Fruit fly (Drosophila melanogaster): ENCODE measurements around the gene HisRS.

The HisRS gene

dm6 chrX:18494165-18494740 lies 21.0 kb upstream of the HisRS start, which contains the start of gene CG15043 (continued):
- TF ChIP-seq zen2 (GFP tag; IDR thresholded peaks at IDR 0.05; ENCODE audit: partially characterized antibody) (no peak), CG2678 (tag; optimal IDR thresholded peaks at IDR 0.05) (peak; percentile 66), CG10431 (GFP tag; optimal IDR thresholded peaks at IDR 0.05) (no peak), nerfin-1 (tag; optimal IDR thresholded peaks at IDR 0.05) (no peak), crol (GFP tag; IDR thresholded peaks at IDR 0.05) (peak; percentile 41; the same call in 1 of the 2 replicates), emc (GFP tag; optimal IDR thresholded peaks at IDR 0.05) (no peak), CG11560 (tag; IDR thresholded peaks at IDR 0.05) (0 out of 3 replicates have a peak, but pooled peaks have one; percentile 10), Poxn (GFP tag; IDR thresholded peaks at IDR 0.05) (no peak), Mrtf (GFP tag; IDR thresholded peaks at IDR 0.05) (0 out of 3 replicates have a peak, but pooled peaks have one; percentile 33), Antp (GFP tag; optimal IDR thresholded peaks at IDR 0.05) (peak; percentile 50), zfh1 (GFP tag; IDR thresholded peaks at IDR 0.05) (peak; percentile 49; the same call in 2 of the 3 replicates), vvl (GFP tag; IDR thresholded peaks at IDR 0.05) (0 out of 2 replicates have a peak, but pooled peaks have one; percentile 9), dm (GFP tag; optimal IDR thresholded peaks at IDR 0.05) (no peak), CHES-1-like (GFP tag; optimal IDR thresholded peaks at IDR 0.05) (no peak), pros (GFP tag; optimal IDR thresholded peaks at IDR 0.05) (no peak), sd (tag; optimal IDR thresholded peaks at IDR 0.05) (no peak), CG9215 (GFP tag; IDR thresholded peaks at IDR 0.05) (peak; percentile 60; the same call in 1 of the 2 replicates), CG13894 (tag; optimal IDR thresholded peaks at IDR 0.05) (peak; percentile 2), Sry-δ (GFP tag; optimal IDR thresholded peaks at IDR 0.05) (peak; percentile 16), CG15073 (GFP tag; optimal IDR thresholded peaks at IDR 0.05) (no peak), pan (optimal IDR thresholded peaks at IDR 0.05) (no peak), pan (GFP tag; optimal IDR thresholded peaks at IDR 0.05 in 1 of 2, IDR thresholded peaks at IDR 0.05 in 1 of 2) (peak in 1 of 2 experiments; percentile 60), Fer1 (GFP tag; optimal IDR thresholded peaks at IDR 0.05) (peak; percentile 41), gfzf (GFP tag; optimal IDR thresholded peaks at IDR 0.05) (no peak), Meics (GFP tag; optimal IDR thresholded peaks at IDR 0.05) (peak; percentile 71), CG31388 (GFP tag; optimal IDR thresholded peaks at IDR 0.05) (no peak), ranshi (GFP tag; IDR thresholded peaks at IDR 0.05) (peak; percentile 72), Eip74EF (GFP tag; optimal IDR thresholded peaks at IDR 0.05) (no peak), row (GFP tag; IDR thresholded peaks at IDR 0.05) (peak; percentile 70), ap (GFP tag; IDR thresholded peaks at IDR 0.05) (0 out of 2 replicates have a peak, but pooled peaks have one; percentile 27), CG14441 (GFP tag; IDR thresholded peaks at IDR 0.05) (peak; percentile 62), toy (GFP tag; IDR thresholded peaks at IDR 0.05) (no peak), pb (GFP tag; optimal IDR thresholded peaks at IDR 0.05) (no peak), klu (GFP tag; IDR thresholded peaks at IDR 0.05) (0 out of 2 replicates have a peak, but pooled peaks have one; percentile 14), Atf6 (GFP tag; IDR thresholded peaks at IDR 0.05) (peak; percentile 49; the same call in 1 of the 2 replicates), al (GFP tag; IDR thresholded peaks at IDR 0.05) (peak; percentile 41; the same call in 1 of the 2 replicates), grau (tag; optimal IDR thresholded peaks at IDR 0.05) (peak; percentile 23), btn (GFP tag; optimal IDR thresholded peaks at IDR 0.05) (no peak), Myb (GFP tag; optimal IDR thresholded peaks at IDR 0.05) (peak; percentile 29), CG34376 (GFP tag; optimal IDR thresholded peaks at IDR 0.05) (no peak), CG4360 (GFP tag; IDR thresholded peaks at IDR 0.05) (no peak), bcd (GFP tag; optimal IDR thresholded peaks at IDR 0.05) (peak; percentile 44), lbe (GFP tag; optimal IDR thresholded peaks at IDR 0.05) (peak; percentile 24), CG2199 (GFP tag; IDR thresholded peaks at IDR 0.05) (no peak), Aef1 (GFP tag; IDR thresholded peaks at IDR 0.05) (peak; percentile 48; the same call in 2 of the 3 replicates), CG4707 (GFP tag; optimal IDR thresholded peaks at IDR 0.05) (no peak), Gug (GFP tag; IDR thresholded peaks at IDR 0.05) (peak; percentile 55; the same call in 2 of the 4 replicates), CG10274 (GFP tag; optimal IDR thresholded peaks at IDR 0.05) (peak; percentile 20), CG14667 (GFP tag; IDR thresholded peaks at IDR 0.05) (0 out of 2 replicates have a peak, but pooled peaks have one; percentile 32), MBD-R2 (GFP tag; IDR thresholded peaks at IDR 0.05) (peak; percentile 54; the same call in 1 of the 2 replicates)
